Fruit fly (Drosophila melanogaster) whole organism, wandering third instar larva: ENCODE data around the gene CG14153.

ENCODE experiments used
- Abd-B ChIP-seq: fragments of >200 bp; optimal IDR thresholded peaks from 2 replicates; lab custom pipeline; 2017; ENCODE audit warnings: missing biosample characterization, missing genetic modification characterization
- CG9705 ChIP-seq: fragments of 200-800 bp; sonication (Bioruptor generic); optimal IDR thresholded peaks from 2 replicates; lab custom pipeline; 2018; ENCODE audit warnings: missing biosample characterization, mild to moderate bottlenecking, missing genetic modification characterization
- Sp1 ChIP-seq: fragments of 200-800 bp; sonication (Bioruptor generic); optimal IDR thresholded peaks from 3 replicates; lab custom pipeline; 2019; ENCODE audit warnings: missing biosample characterization, mild to moderate bottlenecking, missing genetic modification characterization, moderate library complexity
- dl ChIP-seq, 2 experiments: fragments of 175-275, 200-275 bp in 1 of 2; fragments of 200-275 bp in 1 of 2; sonication (Bioruptor generic); optimal IDR thresholded peaks; lab custom pipeline; 2018; ENCODE audit warnings: mild to moderate bottlenecking in 2 of 2, missing biosample characterization in 2 of 2, missing genetic modification characterization in 2 of 2, moderate library complexity in 2 of 2; ENCODE audit not compliant: partially characterized antibody in 2 of 2, insufficient read depth in 1 of 2
- dmrt93B ChIP-seq: fragments of 200-800 bp; sonication (Bioruptor generic); optimal IDR thresholded peaks from 2 replicates; lab custom pipeline; 2018; ENCODE audit warnings: missing biosample characterization, mild to moderate bottlenecking, missing genetic modification characterization
- foxo ChIP-seq, 2 experiments: fragments of 200-800 bp; sonication (Bioruptor generic); optimal IDR thresholded peaks; 2 replicates in 1 of 2; 3 replicates in 1 of 2; lab custom pipeline; 2016 to 2017; ENCODE audit warnings: missing biosample characterization in 2 of 2, missing genetic modification characterization in 2 of 2
- fru ChIP-seq: fragments of 200-800 bp; sonication (Bioruptor generic); optimal IDR thresholded peaks from 3 replicates; lab custom pipeline; 2016; ENCODE audit warnings: missing biosample characterization, mild to moderate bottlenecking, missing genetic modification characterization
- h ChIP-seq: fragments of 200-800 bp; sonication (Bioruptor generic); optimal IDR thresholded peaks from 3 replicates; lab custom pipeline; 2016; ENCODE audit warnings: missing biosample characterization, mild to moderate bottlenecking, missing genetic modification characterization
- psq ChIP-seq: fragments of 200-800 bp; sonication (Bioruptor generic); optimal IDR thresholded peaks from 3 replicates; lab custom pipeline; 2017; ENCODE audit warnings: missing biosample characterization, mild to moderate bottlenecking, missing genetic modification characterization, moderate library complexity
- rgr ChIP-seq: fragments of 200-800 bp; sonication (Bioruptor generic); optimal IDR thresholded peaks from 3 replicates; lab custom pipeline; 2016; ENCODE audit warnings: missing biosample characterization, mild to moderate bottlenecking, missing genetic modification characterization
- woc ChIP-seq: sonication (Bioruptor generic); optimal IDR thresholded peaks from 2 replicates; lab custom pipeline; 2016; ENCODE audit warnings: missing biosample characterization, mild to moderate bottlenecking, missing genetic modification characterization

DNA sequence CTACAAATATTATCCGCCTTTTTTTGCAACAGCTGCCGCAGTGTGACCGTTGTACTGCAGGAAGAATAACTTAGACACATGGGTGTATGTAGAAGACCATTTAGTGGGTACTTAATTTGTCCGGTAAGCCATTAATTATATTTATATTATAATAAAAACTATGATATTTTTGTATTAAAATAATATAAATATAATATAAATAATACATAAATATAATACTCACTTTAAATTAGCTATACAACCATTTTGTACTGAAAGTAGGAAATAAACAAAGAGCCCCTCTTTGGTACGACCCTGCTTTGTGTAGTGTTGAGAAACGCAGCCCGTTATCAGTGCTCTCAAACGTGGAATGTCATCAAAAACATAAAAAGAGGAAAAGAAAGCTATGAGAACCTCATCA lies 5.5 kb upstream of the CG14153 start, which contains the start of gene Cnep1r2:
- TF ChIP-seq Abd-B (GFP tag; lab: Kevin White, UChicago) (no peak), Sp1 (GFP tag; lab: Kevin White, UChicago) (peak; percentile 97), rgr (peak; percentile 93), CG9705 (GFP tag; lab: Kevin White, UChicago) (peak; percentile 93), fru (GFP tag; lab: Kevin White, UChicago) (peak; percentile 88), dl (GFP tag; optimal IDR thresholded peaks at IDR 0.05; lab: Kevin White, UChicago; ENCODE audit: insufficient read depth in 1 of 2, partially characterized antibody in 2 of 2) (no peak), dmrt93B (GFP tag; lab: Kevin White, UChicago) (peak; percentile 93), woc (GFP tag; lab: Kevin White, UChicago) (peak; percentile 77), h (GFP tag; lab: Kevin White, UChicago) (peak; percentile 83), psq (GFP tag; lab: Kevin White, UChicago) (peak; percentile 94), foxo (GFP tag; optimal IDR thresholded peaks at IDR 0.05; lab: Kevin White, UChicago) (peak in 1 of 2 experiments; percentile 93)
